Worm (Caenorhabditis elegans) whole organism, L1 larva: Measurements from ENCODE around the gene T04C4.3.

Experiments
- C04F5.9 ChIP-seq: sonication (generic microtip); optimal IDR thresholded peaks from 2 replicates; lab custom pipeline; 2016; ENCODE audit warnings: missing genetic modification characterization, missing compliant biosample characterization
- C16A3.4 ChIP-seq: fragments of 150-350 bp; optimal IDR thresholded peaks from 2 replicates; lab custom pipeline; 2014; ENCODE audit warnings: missing biosample characterization, missing genetic modification characterization
- Y116A8C.19 ChIP-seq: sonication (generic microtip); optimal IDR thresholded peaks from 2 replicates; lab custom pipeline; 2016; ENCODE audit warnings: missing compliant biosample characterization, missing genetic modification characterization, borderline replicate concordance
- aly-2 ChIP-seq: fragments of 150-350 bp; optimal IDR thresholded peaks from 2 replicates; lab custom pipeline; 2014; ENCODE audit warnings: missing biosample characterization, missing genetic modification characterization
- ama-1 ChIP-seq: fragments of 150-350 bp; optimal IDR thresholded peaks from 2 replicates; lab custom pipeline; 2014
- blmp-1 ChIP-seq: fragments of 150-350 bp; optimal IDR thresholded peaks from 2 replicates; lab custom pipeline; 2014; ENCODE audit warnings: missing biosample characterization, missing genetic modification characterization
- ceh-8 ChIP-seq: fragments of 200-800 bp; sonication (Bioruptor generic); optimal IDR thresholded peaks from 2 replicates; lab custom pipeline; 2018; ENCODE audit warnings: mild to moderate bottlenecking, missing genetic modification characterization, moderate library complexity, missing compliant biosample characterization
- ceh-88 ChIP-seq: fragments of 200-800 bp; sonication (Bioruptor generic); IDR thresholded peaks from 2 replicates; pipeline ENCODE4 v1.3.6; 2022; ENCODE audit warnings: missing genetic modification characterization, missing compliant biosample characterization
- ceh-90 ChIP-seq: sonication (generic microtip); optimal IDR thresholded peaks from 2 replicates; lab custom pipeline; 2016; ENCODE audit warnings: missing genetic modification characterization, missing compliant biosample characterization
- dpl-1 ChIP-seq, 3 experiments: fragments of 150-350 bp in 2 of 3; sonication (generic microtip) in 1 of 3; optimal IDR thresholded peaks; 2 replicates each; lab custom pipeline; 2014 to 2017; ENCODE audit warnings: missing biosample characterization in 3 of 3, missing genetic modification characterization in 3 of 3, missing genetic modification reagents in 3 of 3
- efl-1 ChIP-seq, 4 experiments: fragments of 150-350 bp; optimal IDR thresholded peaks in 3 of 4; peaks in 1 of 4; 1 replicate in 1 of 4; 2 replicates in 3 of 4; lab custom pipeline; 2014; ENCODE audit warnings: missing biosample characterization in 2 of 4, missing genetic modification characterization in 2 of 4, missing genetic modification reagents in 2 of 4
- efl-3 ChIP-seq: fragments of 200-800 bp; sonication (Bioruptor generic); optimal IDR thresholded peaks from 2 replicates; lab custom pipeline; 2018; ENCODE audit warnings: mild to moderate bottlenecking, missing genetic modification characterization, missing compliant biosample characterization
- egl-13 ChIP-seq: sonication (generic microtip); optimal IDR thresholded peaks from 2 replicates; lab custom pipeline; 2016; ENCODE audit warnings: missing genotype, missing genetic modification reagents, missing genetic modification characterization, missing compliant biosample characterization
- elt-2 ChIP-seq: sonication (generic microtip); optimal IDR thresholded peaks from 2 replicates; lab custom pipeline; 2016; ENCODE audit warnings: missing genetic modification characterization, mild to moderate bottlenecking, inconsistent platforms, missing compliant biosample characterization, missing genetic modification reagents
- fkh-8 ChIP-seq: sonication (generic microtip); optimal IDR thresholded peaks from 2 replicates; lab custom pipeline; 2016; ENCODE audit warnings: mild to moderate bottlenecking, missing genetic modification characterization, missing compliant biosample characterization
- fos-1 ChIP-seq: fragments of 150-350 bp; optimal IDR thresholded peaks from 2 replicates; lab custom pipeline; 2014; ENCODE audit warnings: missing biosample characterization, missing genetic modification characterization
- grh-1 ChIP-seq: fragments of 200-800 bp; sonication (Bioruptor generic); IDR thresholded peaks from 2 replicates; pipeline ENCODE4 v1.3.6; 2022; ENCODE audit warnings: missing genetic modification reagents, missing genetic modification characterization, missing compliant biosample characterization
- hlh-4 ChIP-seq: sonication (generic microtip); optimal IDR thresholded peaks from 2 replicates; lab custom pipeline; 2016; ENCODE audit warnings: mild to moderate bottlenecking, missing genetic modification characterization, missing compliant biosample characterization
- hpl-2 ChIP-seq: fragments of 150-350 bp; optimal IDR thresholded peaks from 2 replicates; lab custom pipeline; 2014; ENCODE audit warnings: missing biosample characterization, missing genetic modification reagents, missing genetic modification characterization
- irx-1 ChIP-seq: sonication (generic microtip); optimal IDR thresholded peaks from 2 replicates; lab custom pipeline; 2016; ENCODE audit warnings: missing genetic modification characterization, missing compliant biosample characterization
- lin-13 ChIP-seq: fragments of 150-350 bp; optimal IDR thresholded peaks from 2 replicates; lab custom pipeline; 2014; ENCODE audit warnings: missing biosample characterization, missing genetic modification reagents, missing genetic modification characterization
- lin-14 ChIP-seq: fragments of 200-800 bp; sonication (Bioruptor generic); optimal IDR thresholded peaks from 2 replicates; lab custom pipeline; 2018; ENCODE audit warnings: mild to moderate bottlenecking, missing genetic modification characterization, moderate library complexity, missing compliant biosample characterization
- lin-15B ChIP-seq: fragments of 150-350 bp; sonication (generic microtip); optimal IDR thresholded peaks from 3 replicates; lab custom pipeline; 2014; ENCODE audit warnings: missing biosample characterization, missing genetic modification characterization
- lin-35 ChIP-seq, 2 experiments: fragments of 150-350 bp; optimal IDR thresholded peaks; 2 replicates each; lab custom pipeline; 2014; ENCODE audit warnings: missing biosample characterization in 2 of 2, missing genetic modification characterization in 2 of 2, missing genetic modification reagents in 2 of 2
- lin-39 ChIP-seq: fragments of 150-350 bp; optimal IDR thresholded peaks from 2 replicates; lab custom pipeline; 2014; ENCODE audit warnings: missing biosample characterization, missing genetic modification reagents, missing genetic modification characterization
- lir-3 ChIP-seq: sonication (generic microtip); optimal IDR thresholded peaks from 2 replicates; lab custom pipeline; 2016; ENCODE audit warnings: mild to moderate bottlenecking, missing genetic modification characterization, moderate library complexity, missing compliant biosample characterization; ENCODE audit not compliant: poor library complexity
- lsy-2 ChIP-seq, 2 experiments: fragments of 150-350 bp; optimal IDR thresholded peaks; 2 replicates each; lab custom pipeline; 2014; ENCODE audit warnings: missing biosample characterization in 2 of 2, missing genetic modification characterization in 2 of 2
- mab-9 ChIP-seq: fragments of 200-800 bp; sonication (Bioruptor generic); IDR thresholded peaks from 2 replicates; pipeline ENCODE4 v1.3.6; 2022; ENCODE audit warnings: missing genetic modification reagents, missing genetic modification characterization, missing compliant biosample characterization
- mef-2 ChIP-seq: fragments of 150-350 bp; optimal IDR thresholded peaks from 2 replicates; lab custom pipeline; 2014; ENCODE audit warnings: missing biosample characterization, missing genetic modification characterization
- mep-1 ChIP-seq: fragments of 150-350 bp; optimal IDR thresholded peaks from 2 replicates; lab custom pipeline; 2014; ENCODE audit warnings: missing biosample characterization, missing genetic modification characterization
- nhr-19 ChIP-seq: fragments of 200-800 bp; sonication (Bioruptor generic); conservative IDR thresholded peaks from 2 replicates; pipeline ENCODE4 v1.3.6; 2022; ENCODE audit warnings: missing genetic modification characterization, missing compliant biosample characterization
- nhr-47 ChIP-seq: sonication (generic microtip); optimal IDR thresholded peaks from 2 replicates; lab custom pipeline; 2016; ENCODE audit warnings: mild to moderate bottlenecking, missing genetic modification characterization, moderate library complexity, missing compliant biosample characterization
- nhr-76 ChIP-seq: sonication (generic microtip); optimal IDR thresholded peaks from 2 replicates; lab custom pipeline; 2017; ENCODE audit warnings: missing biosample characterization, missing genetic modification characterization
- nhr-77 ChIP-seq: fragments of 150-350 bp; optimal IDR thresholded peaks from 2 replicates; lab custom pipeline; 2014; ENCODE audit warnings: missing biosample characterization, missing genetic modification characterization
- nhr-84 ChIP-seq: sonication (generic microtip); optimal IDR thresholded peaks from 2 replicates; lab custom pipeline; 2017; ENCODE audit warnings: missing biosample characterization, missing genetic modification characterization
- nhr-85 ChIP-seq: sonication (generic microtip); peaks from one replicate; lab custom pipeline; 2016; ENCODE audit warnings: missing genetic modification characterization, inconsistent platforms, missing compliant biosample characterization
- pag-3 ChIP-seq: sonication (generic microtip); optimal IDR thresholded peaks from 2 replicates; lab custom pipeline; 2017; ENCODE audit warnings: missing genetic modification characterization, mild to moderate bottlenecking, missing compliant biosample characterization, antibody characterized with exemption, borderline replicate concordance; ENCODE audit not compliant: insufficient read depth
- pax-3 ChIP-seq: fragments of 200-800 bp; sonication (Bioruptor generic); optimal IDR thresholded peaks from 2 replicates; lab custom pipeline; 2018; ENCODE audit warnings: mild to moderate bottlenecking, missing genetic modification characterization, moderate library complexity, missing compliant biosample characterization
- pqm-1 ChIP-seq: sonication (generic microtip); optimal IDR thresholded peaks from 3 replicates; lab custom pipeline; 2017; ENCODE audit warnings: missing biosample characterization, missing genetic modification characterization
- rnt-1 ChIP-seq: sonication (generic microtip); optimal IDR thresholded peaks from 2 replicates; lab custom pipeline; 2016; ENCODE audit warnings: mild to moderate bottlenecking, missing genetic modification characterization, moderate library complexity, missing compliant biosample characterization
- skn-1 ChIP-seq: fragments of 150-350 bp; optimal IDR thresholded peaks from 2 replicates; lab custom pipeline; 2014; ENCODE audit warnings: missing biosample characterization, missing genetic modification characterization
- snu-23 ChIP-seq: sonication (generic microtip); optimal IDR thresholded peaks from 2 replicates; lab custom pipeline; 2016; ENCODE audit warnings: missing genetic modification characterization, missing compliant biosample characterization
- sox-4 ChIP-seq: sonication (generic microtip); optimal IDR thresholded peaks from 2 replicates; lab custom pipeline; 2016; ENCODE audit warnings: missing genetic modification characterization, missing compliant biosample characterization
- sptf-1 ChIP-seq: fragments of 150-350 bp; optimal IDR thresholded peaks from 2 replicates; lab custom pipeline; 2014; ENCODE audit warnings: missing biosample characterization, missing genetic modification characterization
- sup-37 ChIP-seq: fragments of 200-800 bp; sonication (Bioruptor generic); optimal IDR thresholded peaks from 2 replicates; lab custom pipeline; 2018; ENCODE audit warnings: mild to moderate bottlenecking, missing genetic modification characterization, missing compliant biosample characterization
- unc-86 ChIP-seq: sonication (generic microtip); optimal IDR thresholded peaks from 2 replicates; lab custom pipeline; 2016; ENCODE audit warnings: missing genetic modification characterization, missing compliant biosample characterization
- unc-98 ChIP-seq: fragments of 200-800 bp; sonication (Bioruptor generic); IDR thresholded peaks from 2 replicates; pipeline ENCODE4 v1.3.6; 2022; ENCODE audit warnings: missing genetic modification characterization, missing compliant biosample characterization
- vab-15 ChIP-seq: sonication (generic microtip); optimal IDR thresholded peaks from 2 replicates; lab custom pipeline; 2017; ENCODE audit warnings: missing genotype, mild to moderate bottlenecking, missing genetic modification characterization, missing compliant biosample characterization
- zag-1 ChIP-seq: fragments of 150-350 bp; optimal IDR thresholded peaks from 2 replicates; lab custom pipeline; 2014; ENCODE audit warnings: missing biosample characterization, missing genetic modification characterization
- ztf-4 ChIP-seq: fragments of 150-350 bp; optimal IDR thresholded peaks from 2 replicates; lab custom pipeline; 2014; ENCODE audit warnings: missing biosample characterization, missing genetic modification characterization

Gene T04C4.3

ce11 chrIV:2220147-2220546 is 3.5 kb upstream of the T04C4.3 start (continued):
- TF ChIP-seq lin-13 (GFP tag; lab: Kevin White, UChicago) (peak; percentile 68), lin-39 (tag; lab: Kevin White, UChicago) (no peak)

ce11 chrIV:2219334-2219755 is 2.7 kb upstream of the T04C4.3 start:
- TF ChIP-seq aly-2 (tag; lab: Kevin White, UChicago) (peak; percentile 52), irx-1 (tag; lab: Kevin White, UChicago) (peak; percentile 98), efl-1 (optimal IDR thresholded peaks at IDR 0.05; lab: Kevin White, UChicago) (peak; percentile 87 to 95), efl-1 (GFP tag; optimal IDR thresholded peaks at IDR 0.05 in 1 of 2; lab: Kevin White, UChicago) (peak; percentile 71 to 98), vab-15 (tag; lab: Kevin White, UChicago) (peak; percentile 59), fos-1 (tag; lab: Kevin White, UChicago) (peak; percentile 79), nhr-76 (tag; lab: Kevin White, UChicago) (peak; percentile 70), unc-98 (GFP tag; lab: Robert Waterston, UW) (peak; percentile 84), hlh-4 (tag; lab: Kevin White, UChicago) (no peak), lir-3 (tag; lab: Kevin White, UChicago) (peak; percentile 85), lin-14 (GFP tag; lab: Kevin White, UChicago) (peak; percentile 100), ztf-4 (tag; lab: Kevin White, UChicago) (peak; percentile 96), lin-35 (GFP tag; optimal IDR thresholded peaks at IDR 0.05; lab: Kevin White, UChicago) (peak; percentile 82 to 90), fkh-8 (tag; lab: Kevin White, UChicago) (peak; percentile 99), blmp-1 (tag; lab: Kevin White, UChicago) (peak; percentile 58), grh-1 (GFP tag; lab: Robert Waterston, UW) (peak; percentile 99), Y116A8C.19 (no peak), ceh-90 (tag; lab: Kevin White, UChicago) (peak; percentile 35), nhr-47 (tag; lab: Kevin White, UChicago) (peak; percentile 99), mep-1 (tag; lab: Kevin White, UChicago) (peak; percentile 86), nhr-77 (tag; lab: Kevin White, UChicago) (peak; percentile 92), zag-1 (tag; lab: Kevin White, UChicago) (no peak), ama-1 (no peak), nhr-84 (tag; lab: Kevin White, UChicago) (no peak), nhr-85 (tag; lab: Kevin White, UChicago) (peak; percentile 100), pqm-1 (no peak), unc-86 (tag; lab: Kevin White, UChicago) (peak; percentile 99), pag-3 (tag; lab: Kevin White, UChicago) (no peak), sptf-1 (tag; lab: Kevin White, UChicago) (no peak), C16A3.4 (tag; lab: Kevin White, UChicago) (peak; percentile 80), nhr-19 (GFP tag; lab: Robert Waterston, UW) (peak; percentile 98), rnt-1 (tag; lab: Kevin White, UChicago) (peak; percentile 94), sox-4 (tag; lab: Kevin White, UChicago) (peak; percentile 91), ceh-8 (peak; percentile 96), efl-3 (GFP tag; lab: Kevin White, UChicago) (peak; percentile 95), C04F5.9 (tag; lab: Kevin White, UChicago) (peak; percentile 83), elt-2 (tag; lab: Kevin White, UChicago) (peak; percentile 93), mef-2 (tag; lab: Kevin White, UChicago) (peak; percentile 77), sup-37 (GFP tag; lab: Kevin White, UChicago) (peak; percentile 98), hpl-2 (GFP tag; lab: Kevin White, UChicago) (peak; percentile 82), pax-3 (tag; lab: Kevin White, UChicago) (peak; percentile 99), lsy-2 (tag; optimal IDR thresholded peaks at IDR 0.05; lab: Kevin White, UChicago) (peak; percentile 90 to 92), dpl-1 (GFP tag; optimal IDR thresholded peaks at IDR 0.05; lab: Kevin White, UChicago) (peak; percentile 73 to 79 (median 77)), snu-23 (GFP tag; lab: Kevin White, UChicago) (peak; percentile 98), mab-9 (GFP tag; lab: Robert Waterston, UW) (peak; percentile 96), ceh-88 (GFP tag; lab: Robert Waterston, UW) (peak; percentile 93), lin-13 (GFP tag; lab: Kevin White, UChicago) (peak; percentile 96), skn-1 (peak; percentile 87), lin-15B (peak; percentile 21), egl-13 (tag; lab: Kevin White, UChicago) (peak; percentile 97)
